Fruit fly (Drosophila melanogaster): ENCODE results near the gene LKRSDH.

DNA sequence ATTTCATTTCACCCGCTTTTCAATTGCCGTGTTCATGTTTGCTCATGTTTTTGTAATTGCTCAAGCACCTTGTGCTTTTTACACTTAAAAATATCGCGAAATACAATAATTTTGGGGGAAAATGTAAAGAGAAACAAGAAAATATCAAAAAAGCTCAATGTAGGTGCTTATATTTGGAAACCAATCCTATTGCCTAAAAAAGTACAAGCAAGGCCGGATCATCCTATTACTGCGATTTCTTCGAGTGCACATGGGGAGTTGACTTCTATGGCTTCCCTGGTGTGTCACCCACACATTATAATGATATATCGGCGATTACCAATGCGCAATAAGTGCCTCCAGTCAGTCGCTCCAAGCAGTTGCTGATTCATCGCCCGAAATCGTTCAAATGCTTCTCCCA is 45.5 kb upstream of the LKRSDH start:
- TF ChIP-seq pan (optimal IDR thresholded peaks at IDR 0.05) (no peak), psq (optimal IDR thresholded peaks at IDR 0.05) (no peak)

Measured in whole organism.